Worm (Caenorhabditis elegans) whole organism, L4 larva: ENCODE data around the gene tag-243.

Experiments used
- D1046.2 ChIP-seq: fragments of 200-800 bp; sonication (Bioruptor generic); IDR thresholded peaks from 2 replicates; pipeline ENCODE4 v1.3.6; 2022; ENCODE audit warnings: missing genetic modification characterization, missing compliant biosample characterization
- F26F4.8 ChIP-seq: fragments of 200-800 bp; sonication (Bioruptor generic); conservative IDR thresholded peaks from 2 replicates; pipeline ENCODE4 v1.3.6; 2022; ENCODE audit warnings: missing genetic modification characterization, missing compliant biosample characterization
- F37D6.2 ChIP-seq: sonication (generic microtip); optimal IDR thresholded peaks from 2 replicates; lab custom pipeline; 2016; ENCODE audit warnings: mild to moderate bottlenecking, missing genetic modification characterization, missing compliant biosample characterization
- F44E2.7 ChIP-seq: fragments of 200-800 bp; sonication (Bioruptor generic); IDR thresholded peaks from 2 replicates; pipeline ENCODE4 v2.1.2; 2022; ENCODE audit warnings: missing genetic modification characterization, missing compliant biosample characterization
- T20F7.1 ChIP-seq: fragments of 200-800 bp; sonication (Bioruptor generic); optimal IDR thresholded peaks from 2 replicates; lab custom pipeline; 2018; ENCODE audit warnings: mild to moderate bottlenecking, missing genetic modification characterization, missing compliant biosample characterization
- aha-1 ChIP-seq: fragments of 150-350 bp; peaks from one replicate; lab custom pipeline; 2014; ENCODE audit warnings: missing biosample characterization, missing genetic modification characterization
- ama-1 ChIP-seq: fragments of 150-350 bp; optimal IDR thresholded peaks from 2 replicates; lab custom pipeline; 2014; ENCODE audit warnings: inconsistent platforms, mixed read lengths
- attf-4 ChIP-seq: sonication (generic microtip); optimal IDR thresholded peaks from 3 replicates; lab custom pipeline; 2017; ENCODE audit warnings: missing biosample characterization, missing genetic modification characterization
- ceh-20 ChIP-seq: fragments of 200-800 bp; sonication (Bioruptor generic); IDR thresholded peaks from 2 replicates; pipeline ENCODE4 v1.3.6; 2022; ENCODE audit warnings: missing genetic modification reagents, missing genetic modification characterization, missing compliant biosample characterization
- ceh-28 ChIP-seq: fragments of 150-350 bp; optimal IDR thresholded peaks from 2 replicates; lab custom pipeline; 2014; ENCODE audit warnings: missing biosample characterization, missing genetic modification reagents, missing genetic modification characterization
- ceh-82 ChIP-seq: sonication (generic microtip); optimal IDR thresholded peaks from 2 replicates; lab custom pipeline; 2017; ENCODE audit warnings: missing biosample characterization, missing genetic modification characterization
- cey-2 ChIP-seq: sonication (generic microtip); optimal IDR thresholded peaks from 3 replicates; lab custom pipeline; 2017; ENCODE audit warnings: missing genetic modification characterization, mild to moderate bottlenecking, missing compliant biosample characterization, antibody characterized with exemption, borderline replicate concordance; ENCODE audit not compliant: insufficient read depth
- daf-12 ChIP-seq: fragments of 150-350 bp; optimal IDR thresholded peaks from 2 replicates; lab custom pipeline; 2014; ENCODE audit warnings: missing biosample characterization, missing genetic modification reagents, missing genetic modification characterization
- daf-19 ChIP-seq: fragments of 200-800 bp; sonication (Bioruptor generic); conservative IDR thresholded peaks from 2 replicates; pipeline ENCODE4 v1.3.6; 2022; ENCODE audit warnings: missing genetic modification characterization, missing compliant biosample characterization
- dpl-1 ChIP-seq: fragments of 150-350 bp; optimal IDR thresholded peaks from 2 replicates; lab custom pipeline; 2014; ENCODE audit warnings: missing biosample characterization, missing genetic modification reagents, missing genetic modification characterization
- dve-1 ChIP-seq: sonication (generic microtip); optimal IDR thresholded peaks from 2 replicates; lab custom pipeline; 2017; ENCODE audit warnings: antibody characterized with exemption, mild to moderate bottlenecking, missing genetic modification characterization, missing compliant biosample characterization; ENCODE audit not compliant: insufficient read depth
- fkh-10 ChIP-seq: fragments of 150-350 bp; optimal IDR thresholded peaks from 2 replicates; lab custom pipeline; 2014; ENCODE audit warnings: missing biosample characterization, missing genetic modification reagents, missing genetic modification characterization
- fos-1 ChIP-seq: fragments of 150-350 bp; optimal IDR thresholded peaks from 2 replicates; lab custom pipeline; 2014; ENCODE audit warnings: missing biosample characterization, missing genetic modification characterization
- hlh-11 ChIP-seq: fragments of 200-800 bp; sonication (Bioruptor generic); optimal IDR thresholded peaks from 2 replicates; lab custom pipeline; 2018; ENCODE audit warnings: mild to moderate bottlenecking, missing genetic modification characterization, missing compliant biosample characterization
- jun-1 ChIP-seq: fragments of 150-350 bp; optimal IDR thresholded peaks from 2 replicates; lab custom pipeline; 2014; ENCODE audit warnings: missing biosample characterization, missing genetic modification reagents, missing genetic modification characterization
- lin-15B ChIP-seq: fragments of 150-350 bp; sonication (generic microtip); optimal IDR thresholded peaks from 3 replicates; lab custom pipeline; 2014; ENCODE audit warnings: missing biosample characterization, missing genetic modification characterization
- lin-29 ChIP-seq: fragments of 200-800 bp; sonication (Bioruptor generic); IDR thresholded peaks from 2 replicates; pipeline ENCODE4 v1.3.6; 2022; ENCODE audit warnings: missing genetic modification reagents, missing genetic modification characterization, missing compliant biosample characterization
- lin-39 ChIP-seq: fragments of 150-350 bp; optimal IDR thresholded peaks from 2 replicates; lab custom pipeline; 2014; ENCODE audit warnings: missing biosample characterization, missing genetic modification reagents, missing genetic modification characterization
- lir-3 ChIP-seq: sonication (generic microtip); optimal IDR thresholded peaks from 2 replicates; lab custom pipeline; 2016; ENCODE audit warnings: mild to moderate bottlenecking, missing genetic modification characterization, missing compliant biosample characterization
- madf-9 ChIP-seq: fragments of 200-800 bp; sonication (Bioruptor generic); conservative IDR thresholded peaks from 2 replicates; pipeline ENCODE4 v1.3.6; 2022; ENCODE audit warnings: missing genetic modification reagents, missing genetic modification characterization, missing compliant biosample characterization
- mdl-1 ChIP-seq, 2 experiments: fragments of 150-350 bp in 1 of 2; sonication (generic microtip) in 1 of 2; optimal IDR thresholded peaks; 2 replicates each; lab custom pipeline; 2014 to 2017; ENCODE audit warnings: missing biosample characterization in 2 of 2, missing genetic modification characterization in 2 of 2
- mep-1 ChIP-seq: fragments of 150-350 bp; sonication (generic microtip); optimal IDR thresholded peaks from 3 replicates; lab custom pipeline; 2014; ENCODE audit warnings: missing biosample characterization, missing genetic modification characterization
- nhr-10 ChIP-seq: fragments of 150-350 bp; optimal IDR thresholded peaks from 2 replicates; lab custom pipeline; 2014; ENCODE audit warnings: missing biosample characterization, missing genetic modification characterization
- nhr-102 ChIP-seq: sonication (generic microtip); optimal IDR thresholded peaks from 2 replicates; lab custom pipeline; 2016; ENCODE audit warnings: mild to moderate bottlenecking, missing genetic modification characterization, moderate library complexity, missing compliant biosample characterization
- nhr-11 ChIP-seq: fragments of 150-350 bp; optimal IDR thresholded peaks from 2 replicates; lab custom pipeline; 2014; ENCODE audit warnings: missing biosample characterization, missing genetic modification characterization
- nhr-111 ChIP-seq: fragments of 200-800 bp; sonication (Bioruptor generic); optimal IDR thresholded peaks from 2 replicates; lab custom pipeline; 2018; ENCODE audit warnings: mild to moderate bottlenecking, missing genetic modification characterization, missing compliant biosample characterization
- nhr-237 ChIP-seq: sonication (generic microtip); optimal IDR thresholded peaks from 2 replicates; lab custom pipeline; 2017; ENCODE audit warnings: missing biosample characterization, missing genetic modification characterization
- nhr-25 ChIP-seq: sonication (generic microtip); optimal IDR thresholded peaks from 2 replicates; lab custom pipeline; 2017; ENCODE audit warnings: missing genetic modification characterization, mild to moderate bottlenecking, missing compliant biosample characterization, antibody characterized with exemption, moderate library complexity, borderline replicate concordance; ENCODE audit not compliant: insufficient read depth
- nhr-41 ChIP-seq: fragments of 200-800 bp; sonication (Bioruptor generic); IDR thresholded peaks from 2 replicates; pipeline ENCODE4 v1.3.6; 2022; ENCODE audit warnings: missing genetic modification reagents, missing genetic modification characterization, missing compliant biosample characterization
- nhr-42 ChIP-seq: fragments of 200-800 bp; sonication (Bioruptor generic); IDR thresholded peaks from 2 replicates; pipeline ENCODE4 v1.3.6; 2022; ENCODE audit warnings: missing genetic modification characterization, missing compliant biosample characterization
- nhr-77 ChIP-seq: fragments of 150-350 bp; optimal IDR thresholded peaks from 2 replicates; lab custom pipeline; 2014; ENCODE audit warnings: missing biosample characterization, missing genetic modification characterization
- pha-4 ChIP-seq, 2 experiments: fragments of 150-350 bp in 1 of 2; fragments of 200-800 bp in 1 of 2; sonication (Bioruptor generic) in 1 of 2; IDR thresholded peaks in 1 of 2; optimal IDR thresholded peaks in 1 of 2; 2 replicates each; pipeline versions ENCODE4 v1.3.6 to Lab custom; 2014 to 2022; ENCODE audit warnings: missing genetic modification characterization in 2 of 2, missing genetic modification reagents in 2 of 2, missing biosample characterization in 1 of 2, missing compliant biosample characterization in 1 of 2
- php-3 ChIP-seq: fragments of 200-800 bp; sonication (Bioruptor generic); IDR thresholded peaks from 2 replicates; pipeline ENCODE4 v1.3.6; 2022; ENCODE audit warnings: missing genetic modification reagents, missing genetic modification characterization, missing compliant biosample characterization
- sdz-12 ChIP-seq: fragments of 200-800 bp; sonication (Bioruptor generic); optimal IDR thresholded peaks from 2 replicates; lab custom pipeline; 2018; ENCODE audit warnings: mild to moderate bottlenecking, missing genetic modification characterization, missing compliant biosample characterization
- tag-97 ChIP-seq: fragments of 200-800 bp; sonication (Bioruptor generic); IDR thresholded peaks from 2 replicates; pipeline ENCODE4 v1.3.6; 2022; ENCODE audit warnings: missing genetic modification characterization, missing compliant biosample characterization
- tra-1 ChIP-seq: fragments of 200-800 bp; sonication (Bioruptor generic); IDR thresholded peaks from 2 replicates; pipeline ENCODE4 v1.3.6; 2022; ENCODE audit warnings: missing genetic modification reagents, missing genetic modification characterization, missing compliant biosample characterization
- unc-130 ChIP-seq: sonication (generic microtip); optimal IDR thresholded peaks from 2 replicates; lab custom pipeline; 2016; ENCODE audit warnings: missing genetic modification reagents, missing genetic modification characterization, missing compliant biosample characterization
- zag-1 ChIP-seq: fragments of 150-350 bp; optimal IDR thresholded peaks from 2 replicates; lab custom pipeline; 2014; ENCODE audit warnings: missing biosample characterization, missing genetic modification characterization
- zfp-2 ChIP-seq: sonication (generic microtip); optimal IDR thresholded peaks from 2 replicates; lab custom pipeline; 2016; ENCODE audit warnings: mild to moderate bottlenecking, missing genetic modification characterization, missing compliant biosample characterization
- zfp-3 ChIP-seq: fragments of 200-800 bp; sonication (Bioruptor generic); conservative IDR thresholded peaks from 2 replicates; pipeline ENCODE4 v1.3.6; 2022; ENCODE audit warnings: missing genetic modification reagents, missing genetic modification characterization, missing compliant biosample characterization
- zip-11 ChIP-seq: fragments of 200-800 bp; sonication (Bioruptor generic); IDR thresholded peaks from 2 replicates; pipeline ENCODE4 v1.3.6; 2022; ENCODE audit warnings: missing genetic modification characterization, missing compliant biosample characterization
- ztf-7 ChIP-seq: fragments of 150-350 bp; optimal IDR thresholded peaks from 2 replicates; lab custom pipeline; 2014; ENCODE audit warnings: missing biosample characterization, missing genetic modification characterization

The tag-243 gene

DNA sequence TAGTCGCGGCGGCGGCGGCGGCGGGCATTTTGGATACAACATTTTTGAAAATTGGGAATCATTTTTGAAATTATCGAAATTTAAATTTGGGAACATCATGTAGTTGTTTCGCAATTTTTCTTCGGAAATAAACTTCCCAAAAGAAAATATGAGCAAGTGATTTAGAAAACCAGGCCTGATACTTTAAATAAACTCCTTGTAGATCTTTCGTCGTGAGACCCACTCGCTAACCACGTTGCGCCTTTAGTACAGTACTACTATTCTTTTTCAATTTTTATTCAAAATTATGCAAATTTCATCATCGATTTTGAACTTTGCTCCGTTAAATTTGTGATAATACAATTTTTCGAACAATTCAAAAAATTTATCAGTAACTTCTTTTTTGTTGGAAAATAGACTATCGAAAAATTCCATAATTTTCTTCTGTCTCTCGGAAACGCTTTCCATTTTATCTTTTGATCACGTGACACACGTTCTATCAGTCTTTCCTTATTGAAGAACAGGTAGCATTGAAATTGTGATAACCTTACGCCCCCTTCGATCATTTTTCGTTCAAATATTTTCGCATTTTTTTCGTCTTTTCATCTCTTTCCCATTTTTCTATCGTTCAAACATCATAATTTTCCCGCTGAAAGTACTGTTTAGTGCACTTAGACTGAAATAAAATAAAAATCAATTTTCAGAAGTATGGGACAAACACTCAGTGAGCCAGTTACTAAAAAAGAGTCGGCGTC is 38.3 kb downstream of the tag-243 start, which contains the start of gene ppm-2 (continued):
- TF ChIP-seq fos-1 (tag; lab: Kevin White, UChicago), result no peak
- peak; percentile 14 for TF ChIP-seq nhr-77 (tag; lab: Kevin White, UChicago)
- no peak for TF ChIP-seq ceh-28
- no peak for TF ChIP-seq daf-12
- TF ChIP-seq mdl-1 (tag; optimal IDR thresholded peaks at IDR 0.05; lab: Kevin White, UChicago), result peak in 1 of 2 experiments; percentile 10
- 0 out of 2 replicates have a peak, but pooled peaks have one; percentile 14 for TF ChIP-seq madf-9 (GFP tag; lab: Robert Waterston, UW)
- TF ChIP-seq cey-2 (tag; lab: Kevin White, UChicago), result no peak
- TF ChIP-seq, all 104 proteins: peak for 18

DNA sequence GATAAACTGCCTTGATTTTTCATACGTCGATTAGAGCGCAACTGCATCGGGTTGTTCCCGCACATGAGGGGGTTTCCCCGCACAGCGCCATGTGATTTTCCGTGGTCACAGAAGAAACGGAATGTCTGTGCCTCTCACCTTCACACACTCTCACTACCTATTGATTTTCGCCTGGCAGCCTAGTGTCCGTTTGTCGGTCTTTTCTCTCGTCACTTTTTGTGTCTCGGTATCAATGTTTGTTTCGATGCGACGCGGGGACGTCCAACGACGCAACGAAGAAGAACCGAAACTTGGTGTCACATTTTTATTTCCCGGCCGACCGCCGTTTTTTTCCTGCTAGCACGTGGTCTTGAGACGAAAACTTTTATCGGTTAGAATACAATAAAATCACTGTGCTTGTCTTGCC is 38.9 kb downstream of the tag-243 start:
- peak; percentile 13 for TF ChIP-seq ama-1
- peak; percentile 72 for TF ChIP-seq jun-1
- TF ChIP-seq daf-12, result no peak
- no peak for TF ChIP-seq zip-11 (GFP tag; lab: Robert Waterston, UW)
- 0 out of 2 replicates have a peak, but pooled peaks have one; percentile 71 for TF ChIP-seq nhr-41 (GFP tag; lab: Robert Waterston, UW)
- peak; percentile 96 for TF ChIP-seq mep-1
- TF ChIP-seq dpl-1, result peak; percentile 80
- TF ChIP-seq F44E2.7, result no peak
- peak; percentile 96 for TF ChIP-seq dve-1
- TF ChIP-seq unc-130 (GFP tag; lab: Kevin White, UChicago), result no peak
- no peak for TF ChIP-seq lin-15B (tag; lab: Kevin White, UChicago)
- peak; percentile 34 for TF ChIP-seq ztf-7
- TF ChIP-seq F26F4.8 (GFP tag; lab: Robert Waterston, UW), result no peak
- peak; percentile 48 for TF ChIP-seq zfp-2
- TF ChIP-seq attf-4 (tag; lab: Kevin White, UChicago), result no peak
- TF ChIP-seq nhr-102, result peak; percentile 93
- peak; percentile 96 for TF ChIP-seq nhr-11 (tag; lab: Kevin White, UChicago)
- peak; percentile 100 for TF ChIP-seq hlh-11
- peak; percentile 2 for TF ChIP-seq nhr-237 (tag; lab: Kevin White, UChicago)
- peak; percentile 86 for TF ChIP-seq T20F7.1
- no peak for TF ChIP-seq nhr-111
- peak; percentile 73; the same call in 1 of the 2 replicates for TF ChIP-seq lin-29
- no peak for TF ChIP-seq D1046.2
- no peak for TF ChIP-seq sdz-12
- TF ChIP-seq mdl-1 (tag; optimal IDR thresholded peaks at IDR 0.05; lab: Kevin White, UChicago), result peak; percentile 100
- no peak for TF ChIP-seq tag-97
- peak; percentile 77 for TF ChIP-seq nhr-25
- peak; percentile 33 for TF ChIP-seq lir-3 (tag; lab: Kevin White, UChicago)
- TF ChIP-seq nhr-42 (GFP tag; lab: Robert Waterston, UW), result peak; percentile 81
- TF ChIP-seq nhr-10, result peak; percentile 86
- peak; percentile 75 for TF ChIP-seq pha-4 (GFP tag; IDR thresholded peaks at IDR 0.05; lab: Robert Waterston, UW)
- TF ChIP-seq pha-4 (tag; optimal IDR thresholded peaks at IDR 0.05; lab: Kevin White, UChicago), result peak; percentile 21
- TF ChIP-seq php-3, result peak; percentile 61; the same call in 1 of the 2 replicates
- TF ChIP-seq lin-39, result no peak
- no peak for TF ChIP-seq ceh-82
- TF ChIP-seq aha-1 (tag; lab: Kevin White, UChicago), result peak; percentile 99
- TF ChIP-seq zfp-3 (GFP tag; lab: Robert Waterston, UW), result 0 out of 2 replicates have a peak, but pooled peaks have one; percentile 39
- peak; percentile 97 for TF ChIP-seq nhr-77 (tag; lab: Kevin White, UChicago)
- peak; percentile 90 for TF ChIP-seq tra-1 (GFP tag; lab: Robert Waterston, UW)
- TF ChIP-seq zag-1 (tag; lab: Kevin White, UChicago), result no peak
- TF ChIP-seq daf-19 (GFP tag; lab: Robert Waterston, UW), result 0 out of 2 replicates have a peak, but pooled peaks have one; percentile 39
- peak; percentile 57 for TF ChIP-seq fkh-10 (GFP tag; lab: Kevin White, UChicago)
- peak; percentile 89 for TF ChIP-seq ceh-20 (GFP tag; lab: Robert Waterston, UW)
- TF ChIP-seq F37D6.2 (tag; lab: Kevin White, UChicago), result peak; percentile 77
